Worm (Caenorhabditis elegans) whole organism, L3 larva: ENCODE data around the gene F58D2.2.

ENCODE experiments used
- ceh-9 ChIP-seq: sonication (generic microtip); optimal IDR thresholded peaks from 2 replicates; lab custom pipeline; 2018; ENCODE audit warnings: missing biosample characterization, missing genetic modification characterization
- nhr-23 ChIP-seq: fragments of 150-350 bp; optimal IDR thresholded peaks from 2 replicates; lab custom pipeline; 2014; ENCODE audit warnings: missing biosample characterization, missing genetic modification reagents, missing genetic modification characterization

- TF ChIP-seq nhr-23 (tag; lab: Kevin White, UChicago) (no peak), ceh-9 (tag; lab: Kevin White, UChicago) (no peak)
These were observed 32.1 kb downstream of the F58D2.2 start, which contains the start of gene C48D1.5 for ce11 chrIV:13221657-13222056.
